Fruit fly (Drosophila melanogaster) whole organism, embryonic: ENCODE results near the gene CG5498.
A peak's percentile ranks its signal among the peaks of the same experiment; 100 is the strongest.

ENCODE experiments used
- Atf-2 ChIP-seq: fragments of 200-800 bp; sonication (Bioruptor generic); optimal IDR thresholded peaks from 2 replicates; lab custom pipeline; 2016; ENCODE audit warnings: missing biosample characterization, missing genetic modification characterization
- CG10209 ChIP-seq: fragments of 200-800 bp; sonication (Bioruptor generic); optimal IDR thresholded peaks from 3 replicates; lab custom pipeline; 2017; ENCODE audit warnings: missing biosample characterization, mild to moderate bottlenecking, missing genetic modification characterization, missing genetic modification reagents
- CG10654 ChIP-seq: fragments of 200-800 bp; sonication (Bioruptor generic); optimal IDR thresholded peaks from 2 replicates; lab custom pipeline; 2016; ENCODE audit warnings: missing biosample characterization, missing genetic modification characterization
- CG10959 ChIP-seq: fragments of 200-800 bp; sonication (Bioruptor generic); IDR thresholded peaks from 2 replicates; pipeline ENCODE4 v1.3.6; 2022; ENCODE audit warnings: missing biosample characterization, missing genetic modification characterization
- CG12299 ChIP-seq: fragments of 200-800 bp; sonication (Bioruptor generic); optimal IDR thresholded peaks from 2 replicates; lab custom pipeline; 2018; ENCODE audit warnings: missing biosample characterization, mild to moderate bottlenecking, missing genetic modification characterization
- CG12769 ChIP-seq: fragments of 200-800 bp; sonication (Bioruptor generic); optimal IDR thresholded peaks from 2 replicates; lab custom pipeline; 2019; ENCODE audit warnings: missing biosample characterization, mild to moderate bottlenecking, missing genetic modification characterization, moderate library complexity
- CG13123 ChIP-seq: fragments of 200-800 bp; sonication (Bioruptor generic); optimal IDR thresholded peaks from 2 replicates; lab custom pipeline; 2016; ENCODE audit warnings: missing biosample characterization, missing genetic modification characterization
- CG14050 ChIP-seq: fragments of 200-800 bp; sonication (Bioruptor generic); IDR thresholded peaks from 3 replicates; pipeline ENCODE4 v1.3.6; 2022; ENCODE audit warnings: missing biosample characterization, missing genetic modification characterization
- CG14667 ChIP-seq: fragments of 200-800 bp; sonication (Bioruptor generic); IDR thresholded peaks from 2 replicates; pipeline ENCODE4 v1.3.6; 2022; ENCODE audit warnings: missing biosample characterization, missing genetic modification characterization
- CG1832 ChIP-seq: fragments of 200-800 bp; sonication (Bioruptor generic); optimal IDR thresholded peaks from 2 replicates; lab custom pipeline; 2017; ENCODE audit warnings: missing biosample characterization, mild to moderate bottlenecking, missing genetic modification characterization, inconsistent platforms
- CG2116 ChIP-seq: fragments of 200-800 bp; sonication (Bioruptor generic); optimal IDR thresholded peaks from 3 replicates; lab custom pipeline; 2018; ENCODE audit warnings: missing biosample characterization, mild to moderate bottlenecking, missing genetic modification characterization
- CG31224 ChIP-seq: fragments of 200-800 bp; sonication (Bioruptor generic); IDR thresholded peaks from 2 replicates; pipeline ENCODE4 v1.3.6; 2022; ENCODE audit warnings: missing biosample characterization, missing genetic modification characterization
- CG4404 ChIP-seq: fragments of 200-800 bp; sonication (Bioruptor generic); IDR thresholded peaks from 2 replicates; pipeline ENCODE4 v1.3.6; 2022; ENCODE audit warnings: missing biosample characterization, missing genetic modification characterization
- CG9215 ChIP-seq: fragments of 200-800 bp; sonication (Bioruptor generic); IDR thresholded peaks from 2 replicates; pipeline ENCODE4 v1.3.6; 2022; ENCODE audit warnings: missing biosample characterization, missing genetic modification characterization
- CkIIα-i1 ChIP-seq: fragments of 200-800 bp; sonication (Bioruptor generic); IDR thresholded peaks from 2 replicates; pipeline ENCODE4 v1.3.6; 2022; ENCODE audit warnings: missing biosample characterization, missing genetic modification characterization
- D19B ChIP-seq: fragments of 200-800 bp; sonication (Bioruptor generic); optimal IDR thresholded peaks from 2 replicates; lab custom pipeline; 2017; ENCODE audit warnings: missing biosample characterization, mild to moderate bottlenecking, missing genetic modification characterization
- Dfd ChIP-seq, 2 experiments: fragments of >200 bp; optimal IDR thresholded peaks; 2 replicates each; lab custom pipeline; 2017; ENCODE audit warnings: missing biosample characterization in 2 of 2, missing genetic modification characterization in 2 of 2
- Dip2 ChIP-seq: fragments of 200-800 bp; sonication (Bioruptor generic); IDR thresholded peaks from 2 replicates; pipeline ENCODE4 v1.3.6; 2022; ENCODE audit warnings: missing biosample characterization, missing genetic modification characterization
- Doc2 ChIP-seq: fragments of 200-800 bp; sonication (Bioruptor generic); IDR thresholded peaks from 2 replicates; pipeline ENCODE4 v1.3.6; 2022; ENCODE audit warnings: missing biosample characterization, missing genetic modification characterization
- Drgx ChIP-seq: fragments of 200-800 bp; sonication (Bioruptor generic); IDR thresholded peaks from 2 replicates; pipeline ENCODE4 v1.3.6; 2022; ENCODE audit warnings: missing biosample characterization, missing genetic modification characterization
- ERR ChIP-seq: fragments of 200-800 bp; sonication (Bioruptor generic); optimal IDR thresholded peaks from 2 replicates; lab custom pipeline; 2016; ENCODE audit warnings: missing biosample characterization, missing genetic modification characterization
- Eip74EF ChIP-seq, 2 experiments: fragments of 200-800 bp in 1 of 2; fragments of >200 bp in 1 of 2; sonication (Bioruptor generic) in 1 of 2; optimal IDR thresholded peaks; 2 replicates each; lab custom pipeline; 2017 to 2019; ENCODE audit warnings: missing biosample characterization in 2 of 2, missing genetic modification characterization in 2 of 2, mild to moderate bottlenecking in 1 of 2, moderate library complexity in 1 of 2
- Ets97D ChIP-seq: fragments of 200-800 bp; sonication (Bioruptor generic); optimal IDR thresholded peaks from 3 replicates; lab custom pipeline; 2016; ENCODE audit warnings: missing biosample characterization, missing genetic modification characterization
- H2.0 ChIP-seq: fragments of 200-800 bp; sonication (Bioruptor generic); IDR thresholded peaks from 2 replicates; pipeline ENCODE4 v1.3.6; 2022; ENCODE audit warnings: missing biosample characterization, missing genetic modification characterization
- HLH4C ChIP-seq: fragments of 200-800 bp; sonication (Bioruptor generic); IDR thresholded peaks from 3 replicates; pipeline ENCODE4 v1.3.6; 2022; ENCODE audit warnings: missing biosample characterization, missing genetic modification characterization; ENCODE audit not compliant: partially characterized antibody
- Hr39 ChIP-seq: fragments of >200 bp; optimal IDR thresholded peaks from 2 replicates; lab custom pipeline; 2017
- Lhr ChIP-seq: fragments of 200-800 bp; sonication (Bioruptor generic); optimal IDR thresholded peaks from 3 replicates; lab custom pipeline; 2017; ENCODE audit warnings: mild to moderate bottlenecking, missing biosample characterization, missing genetic modification reagents, missing genetic modification characterization
- NC2α ChIP-seq: fragments of 200-800 bp; sonication (Bioruptor generic); optimal IDR thresholded peaks from 2 replicates; lab custom pipeline; 2016; ENCODE audit warnings: missing biosample characterization, missing genetic modification characterization
- NC2β ChIP-seq: fragments of 200-800 bp; sonication (Bioruptor generic); optimal IDR thresholded peaks from 2 replicates; lab custom pipeline; 2016; ENCODE audit warnings: missing biosample characterization, missing genetic modification characterization
- Nf-YC ChIP-seq: fragments of 200-800 bp; optimal IDR thresholded peaks from 3 replicates; lab custom pipeline; 2019; ENCODE audit warnings: missing biosample characterization, mild to moderate bottlenecking, missing genetic modification characterization, moderate library complexity
- Oli ChIP-seq: fragments of 200-800 bp; sonication (Bioruptor generic); optimal IDR thresholded peaks from 2 replicates; lab custom pipeline; 2018; ENCODE audit warnings: missing biosample characterization, mild to moderate bottlenecking, missing genetic modification characterization, moderate library complexity
- Rfx ChIP-seq: fragments of 200-800 bp; sonication (Bioruptor generic); IDR thresholded peaks from 2 replicates; pipeline ENCODE4 v1.3.6; 2022; ENCODE audit warnings: missing biosample characterization, missing genetic modification characterization
- Vsx1 ChIP-seq: fragments of 200-800 bp; sonication (Bioruptor generic); optimal IDR thresholded peaks from 2 replicates; lab custom pipeline; 2017; ENCODE audit warnings: missing biosample characterization, mild to moderate bottlenecking, missing genetic modification characterization, missing genetic modification reagents
- ash1 ChIP-seq: fragments of 200-800 bp; sonication (Bioruptor generic); optimal IDR thresholded peaks from 2 replicates; lab custom pipeline; 2018; ENCODE audit warnings: missing biosample characterization, mild to moderate bottlenecking, missing genetic modification characterization
- bigmax ChIP-seq: fragments of 200-800 bp; sonication (Bioruptor generic); optimal IDR thresholded peaks from 2 replicates; lab custom pipeline; 2018; ENCODE audit warnings: missing biosample characterization, mild to moderate bottlenecking, missing genetic modification characterization
- chif ChIP-seq, 2 experiments: fragments of 200-800 bp; sonication (Bioruptor generic); optimal IDR thresholded peaks; 3 replicates each; lab custom pipeline; 2016; ENCODE audit warnings: missing biosample characterization in 2 of 2, missing genetic modification characterization in 2 of 2
- fd96Cb ChIP-seq: fragments of 200-800 bp; sonication (Bioruptor generic); optimal IDR thresholded peaks from 2 replicates; lab custom pipeline; 2018; ENCODE audit warnings: missing biosample characterization, mild to moderate bottlenecking, missing genetic modification characterization, moderate library complexity
- gcm2 ChIP-seq: fragments of 200-800 bp; sonication (Bioruptor generic); optimal IDR thresholded peaks from 2 replicates; lab custom pipeline; 2016; ENCODE audit warnings: missing biosample characterization, missing genetic modification characterization
- hkb ChIP-seq, 2 experiments: fragments of 200-800 bp in 1 of 2; fragments of >200 bp in 1 of 2; sonication (Bioruptor generic) in 1 of 2; IDR thresholded peaks in 1 of 2; optimal IDR thresholded peaks in 1 of 2; 2 replicates each; pipeline versions ENCODE4 v1.3.6 to Lab custom; 2017 to 2022; ENCODE audit warnings: missing biosample characterization in 1 of 2, missing genetic modification characterization in 1 of 2
- ind ChIP-seq: fragments of 200-800 bp; sonication (Bioruptor generic); optimal IDR thresholded peaks from 3 replicates; lab custom pipeline; 2016; ENCODE audit warnings: missing biosample characterization, missing genetic modification characterization
- lbe ChIP-seq: fragments of 200-800 bp; sonication (Bioruptor generic); optimal IDR thresholded peaks from 2 replicates; lab custom pipeline; 2016; ENCODE audit warnings: missing biosample characterization, mild to moderate bottlenecking, missing genetic modification characterization
- mam ChIP-seq: fragments of 200-800 bp; sonication (Bioruptor generic); optimal IDR thresholded peaks from 3 replicates; lab custom pipeline; 2016; ENCODE audit warnings: missing biosample characterization, missing genetic modification characterization
- pan ChIP-seq, 4 experiments: fragments of >200 bp in 3 of 4; fragments of 200-800 bp in 1 of 4; sonication (Bioruptor generic) in 1 of 4; optimal IDR thresholded peaks in 3 of 4; IDR thresholded peaks in 1 of 4; 2 replicates each; pipeline versions ENCODE4 v1.3.6 to Lab custom; 2017 to 2022; ENCODE audit warnings: missing biosample characterization in 2 of 4, missing genetic modification characterization in 2 of 4, mixed read lengths in 1 of 4
- pfk ChIP-seq: fragments of 200-800 bp; sonication (Bioruptor generic); optimal IDR thresholded peaks from 2 replicates; lab custom pipeline; 2018; ENCODE audit warnings: missing biosample characterization, mild to moderate bottlenecking, missing genetic modification characterization, moderate library complexity
- ro ChIP-seq: fragments of 200-800 bp; sonication (Bioruptor generic); IDR thresholded peaks from 2 replicates; pipeline ENCODE4 v1.3.6; 2022; ENCODE audit warnings: missing biosample characterization, missing genetic modification characterization
- seq ChIP-seq: fragments of 200-800 bp; sonication (Bioruptor generic); IDR thresholded peaks from 2 replicates; pipeline ENCODE4 v1.3.6; 2022; ENCODE audit warnings: missing biosample characterization, missing genetic modification characterization
- sisA ChIP-seq: fragments of 200-800 bp; sonication (Bioruptor generic); IDR thresholded peaks from 2 replicates; pipeline ENCODE4 v1.3.6; 2022; ENCODE audit warnings: missing biosample characterization, missing genetic modification characterization
- slou ChIP-seq: fragments of 200-800 bp; sonication (Bioruptor generic); optimal IDR thresholded peaks from 3 replicates; lab custom pipeline; 2016; ENCODE audit warnings: missing biosample characterization, missing genetic modification characterization
- sob ChIP-seq: fragments of 200-800 bp; sonication (Bioruptor generic); IDR thresholded peaks from 2 replicates; pipeline ENCODE4 v1.3.6; 2022; ENCODE audit warnings: missing biosample characterization, missing genetic modification characterization
- toy ChIP-seq: fragments of 200-800 bp; sonication (Bioruptor generic); IDR thresholded peaks from 2 replicates; pipeline ENCODE4 v1.3.6; 2022; ENCODE audit warnings: missing biosample characterization, missing genetic modification characterization
- z ChIP-seq: fragments of 200-800 bp; sonication (Bioruptor generic); IDR thresholded peaks from 3 replicates; pipeline ENCODE4 v1.3.6; 2022; ENCODE audit warnings: missing biosample characterization, missing genetic modification characterization
- zf30C ChIP-seq: fragments of 200-800 bp; sonication (Bioruptor generic); optimal IDR thresholded peaks from 3 replicates; lab custom pipeline; 2018; ENCODE audit warnings: missing biosample characterization, mild to moderate bottlenecking, missing genetic modification characterization

The CG5498 gene

DNA sequence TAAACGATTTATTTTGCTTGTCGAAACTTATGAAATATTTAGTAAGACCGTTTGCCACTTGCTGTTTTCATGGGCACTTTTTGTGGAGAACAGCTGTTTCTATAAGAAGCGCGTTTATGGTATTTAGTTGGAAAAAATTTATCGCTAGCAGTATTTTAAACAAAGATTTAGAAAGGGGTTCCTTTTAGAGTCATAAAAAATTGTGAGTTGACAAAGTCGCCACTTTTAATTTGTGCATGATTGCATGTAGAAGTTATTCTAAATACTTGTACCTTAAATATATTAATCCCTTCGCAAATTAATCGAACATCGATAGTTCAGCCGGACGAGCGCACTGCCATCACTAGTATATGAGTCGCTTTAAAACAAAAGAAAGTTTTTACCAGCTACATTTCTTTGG lies 48.4 kb upstream of the CG5498 start, which contains the start of the genes Las and Psn (continued):
- TF ChIP-seq z (GFP tag; lab: Robert Waterston, UW) (no peak), CG14667 (no peak), Hr39 (no peak), hkb (optimal IDR thresholded peaks at IDR 0.05; lab: Kevin White, UChicago) (no peak), hkb (GFP tag; IDR thresholded peaks at IDR 0.05; lab: Robert Waterston, UW) (no peak), CkIIα-i1 (no peak), seq (GFP tag; lab: Robert Waterston, UW) (no peak), Dip2 (GFP tag; lab: Robert Waterston, UW) (no peak), zf30C (GFP tag; lab: Kevin White, UChicago) (no peak), CG2116 (GFP tag; lab: Kevin White, UChicago) (peak; percentile 69), CG10209 (GFP tag; lab: Kevin White, UChicago) (no peak), fd96Cb (tag; lab: Kevin White, UChicago) (no peak), CG9215 (GFP tag; lab: Robert Waterston, UW) (no peak), CG1832 (no peak), ind (GFP tag; lab: Kevin White, UChicago) (no peak), CG10959 (no peak), chif (GFP tag; optimal IDR thresholded peaks at IDR 0.05; lab: Kevin White, UChicago) (no peak), mam (GFP tag; lab: Kevin White, UChicago) (no peak), Doc2 (GFP tag; lab: Robert Waterston, UW) (no peak), Dfd (GFP tag; optimal IDR thresholded peaks at IDR 0.05; lab: Kevin White, UChicago) (no peak), Eip74EF (GFP tag; optimal IDR thresholded peaks at IDR 0.05; lab: Kevin White, UChicago) (no peak), NC2β (GFP tag; lab: Kevin White, UChicago) (peak; percentile 25), bigmax (GFP tag; lab: Kevin White, UChicago) (no peak), CG10654 (no peak), slou (GFP tag; lab: Kevin White, UChicago) (no peak), CG14050 (GFP tag; lab: Robert Waterston, UW) (no peak), HLH4C (peak; percentile 66), CG13123 (GFP tag; lab: Kevin White, UChicago) (no peak), sob (GFP tag; lab: Robert Waterston, UW) (no peak), ash1 (GFP tag; lab: Kevin White, UChicago) (no peak), pan (optimal IDR thresholded peaks at IDR 0.05; lab: Kevin White, UChicago) (no peak), pan (GFP tag; optimal IDR thresholded peaks at IDR 0.05 in 1 of 2, IDR thresholded peaks at IDR 0.05 in 1 of 2) (no peak), ERR (no peak), Vsx1 (no peak), lbe (GFP tag; lab: Kevin White, UChicago) (peak; percentile 61), toy (GFP tag; lab: Robert Waterston, UW) (no peak), gcm2 (GFP tag; lab: Kevin White, UChicago) (no peak), ro (GFP tag; lab: Robert Waterston, UW) (no peak), sisA (GFP tag; lab: Robert Waterston, UW) (no peak), Lhr (peak; percentile 9), D19B (GFP tag; lab: Kevin White, UChicago) (no peak), Drgx (no peak), Ets97D (GFP tag; lab: Kevin White, UChicago) (peak; percentile 51), Nf-YC (tag; lab: Kevin White, UChicago) (no peak), pfk (GFP tag; lab: Kevin White, UChicago) (no peak), CG4404 (GFP tag; lab: Robert Waterston, UW) (no peak), NC2α (GFP tag; lab: Kevin White, UChicago) (no peak), CG31224 (GFP tag; lab: Robert Waterston, UW) (no peak), Oli (tag; lab: Kevin White, UChicago) (no peak), Rfx (no peak), Atf-2 (GFP tag; lab: Kevin White, UChicago) (no peak), CG12769 (tag; lab: Kevin White, UChicago) (no peak), H2.0 (GFP tag; lab: Robert Waterston, UW) (no peak), CG12299 (no peak)
